Worm (Caenorhabditis elegans) whole organism, L1 larva: ENCODE results near the gene glb-25.

Experiments
- C04F5.9 ChIP-seq: sonication (generic microtip); optimal IDR thresholded peaks from 2 replicates; lab custom pipeline; 2016; ENCODE audit warnings: missing genetic modification characterization, missing compliant biosample characterization
- C16A3.4 ChIP-seq: fragments of 150-350 bp; optimal IDR thresholded peaks from 2 replicates; lab custom pipeline; 2014; ENCODE audit warnings: missing biosample characterization, missing genetic modification characterization
- C34B4.2 ChIP-seq: sonication (generic microtip); optimal IDR thresholded peaks from 2 replicates; lab custom pipeline; 2017; ENCODE audit warnings: mild to moderate bottlenecking, missing genetic modification characterization, missing compliant biosample characterization
- F16B12.6 ChIP-seq: fragments of 150-350 bp; optimal IDR thresholded peaks from 2 replicates; lab custom pipeline; 2014; ENCODE audit warnings: missing biosample characterization, missing genetic modification characterization
- Y116A8C.19 ChIP-seq: sonication (generic microtip); optimal IDR thresholded peaks from 2 replicates; lab custom pipeline; 2016; ENCODE audit warnings: missing compliant biosample characterization, missing genetic modification characterization, borderline replicate concordance
- blmp-1 ChIP-seq: fragments of 150-350 bp; optimal IDR thresholded peaks from 2 replicates; lab custom pipeline; 2014; ENCODE audit warnings: missing biosample characterization, missing genetic modification characterization
- ceh-8 ChIP-seq: fragments of 200-800 bp; sonication (Bioruptor generic); optimal IDR thresholded peaks from 2 replicates; lab custom pipeline; 2018; ENCODE audit warnings: mild to moderate bottlenecking, missing genetic modification characterization, moderate library complexity, missing compliant biosample characterization
- ceh-82 ChIP-seq, 3 experiments: fragments of 150-350 bp in 1 of 3; sonication (generic microtip) in 2 of 3; optimal IDR thresholded peaks; 2 replicates each; lab custom pipeline; 2014 to 2017; ENCODE audit warnings: missing biosample characterization in 3 of 3, missing genetic modification characterization in 3 of 3
- ces-1 ChIP-seq: fragments of 150-350 bp; optimal IDR thresholded peaks from 2 replicates; lab custom pipeline; 2014; ENCODE audit warnings: missing biosample characterization, missing genetic modification reagents, missing genetic modification characterization
- efl-1 ChIP-seq, 4 experiments: fragments of 150-350 bp; optimal IDR thresholded peaks in 3 of 4; peaks in 1 of 4; 1 replicate in 1 of 4; 2 replicates in 3 of 4; lab custom pipeline; 2014; ENCODE audit warnings: missing biosample characterization in 2 of 4, missing genetic modification characterization in 2 of 4, missing genetic modification reagents in 2 of 4
- egl-13 ChIP-seq: sonication (generic microtip); optimal IDR thresholded peaks from 2 replicates; lab custom pipeline; 2016; ENCODE audit warnings: missing genotype, missing genetic modification reagents, missing genetic modification characterization, missing compliant biosample characterization
- elt-2 ChIP-seq: sonication (generic microtip); optimal IDR thresholded peaks from 2 replicates; lab custom pipeline; 2016; ENCODE audit warnings: missing genetic modification characterization, mild to moderate bottlenecking, inconsistent platforms, missing compliant biosample characterization, missing genetic modification reagents
- ets-5 ChIP-seq: fragments of 200-800 bp; sonication (Bioruptor generic); IDR thresholded peaks from 2 replicates; pipeline ENCODE4 v1.3.6; 2022; ENCODE audit warnings: missing genetic modification characterization, missing compliant biosample characterization
- fkh-10 ChIP-seq: sonication (generic microtip); optimal IDR thresholded peaks from 2 replicates; lab custom pipeline; 2017; ENCODE audit warnings: missing biosample characterization, missing genetic modification reagents, missing genetic modification characterization
- fkh-8 ChIP-seq: sonication (generic microtip); optimal IDR thresholded peaks from 2 replicates; lab custom pipeline; 2016; ENCODE audit warnings: mild to moderate bottlenecking, missing genetic modification characterization, missing compliant biosample characterization
- hlh-17 ChIP-seq: fragments of 200-800 bp; sonication (Bioruptor generic); optimal IDR thresholded peaks from 2 replicates; lab custom pipeline; 2018; ENCODE audit warnings: missing genetic modification characterization, mild to moderate bottlenecking, missing compliant biosample characterization, moderate library complexity, borderline replicate concordance
- hpl-2 ChIP-seq: fragments of 150-350 bp; optimal IDR thresholded peaks from 2 replicates; lab custom pipeline; 2014; ENCODE audit warnings: missing biosample characterization, missing genetic modification reagents, missing genetic modification characterization
- irx-1 ChIP-seq: sonication (generic microtip); optimal IDR thresholded peaks from 2 replicates; lab custom pipeline; 2016; ENCODE audit warnings: missing genetic modification characterization, missing compliant biosample characterization
- isw-1 ChIP-seq: fragments of 200-800 bp; sonication (Bioruptor generic); IDR thresholded peaks from 2 replicates; pipeline ENCODE4 v1.3.6; 2022; ENCODE audit warnings: missing genetic modification characterization, missing compliant biosample characterization
- lin-14 ChIP-seq: fragments of 200-800 bp; sonication (Bioruptor generic); optimal IDR thresholded peaks from 2 replicates; lab custom pipeline; 2018; ENCODE audit warnings: mild to moderate bottlenecking, missing genetic modification characterization, moderate library complexity, missing compliant biosample characterization
- lin-35 ChIP-seq, 2 experiments: fragments of 150-350 bp; optimal IDR thresholded peaks; 2 replicates each; lab custom pipeline; 2014; ENCODE audit warnings: missing biosample characterization in 2 of 2, missing genetic modification characterization in 2 of 2, missing genetic modification reagents in 2 of 2
- lin-39 ChIP-seq: fragments of 150-350 bp; optimal IDR thresholded peaks from 2 replicates; lab custom pipeline; 2014; ENCODE audit warnings: missing biosample characterization, missing genetic modification reagents, missing genetic modification characterization
- lsy-2 ChIP-seq, 2 experiments: fragments of 150-350 bp; optimal IDR thresholded peaks; 2 replicates each; lab custom pipeline; 2014; ENCODE audit warnings: missing biosample characterization in 2 of 2, missing genetic modification characterization in 2 of 2
- mab-9 ChIP-seq: fragments of 200-800 bp; sonication (Bioruptor generic); IDR thresholded peaks from 2 replicates; pipeline ENCODE4 v1.3.6; 2022; ENCODE audit warnings: missing genetic modification reagents, missing genetic modification characterization, missing compliant biosample characterization
- mdl-1 ChIP-seq, 2 experiments: fragments of 150-350 bp; optimal IDR thresholded peaks; 2 replicates each; lab custom pipeline; 2014 to 2017; ENCODE audit warnings: missing biosample characterization in 2 of 2, missing genetic modification characterization in 2 of 2, inconsistent platforms in 1 of 2
- mef-2 ChIP-seq: fragments of 150-350 bp; optimal IDR thresholded peaks from 2 replicates; lab custom pipeline; 2014; ENCODE audit warnings: missing biosample characterization, missing genetic modification characterization
- nhr-19 ChIP-seq: fragments of 200-800 bp; sonication (Bioruptor generic); conservative IDR thresholded peaks from 2 replicates; pipeline ENCODE4 v1.3.6; 2022; ENCODE audit warnings: missing genetic modification characterization, missing compliant biosample characterization
- nhr-47 ChIP-seq: sonication (generic microtip); optimal IDR thresholded peaks from 2 replicates; lab custom pipeline; 2016; ENCODE audit warnings: mild to moderate bottlenecking, missing genetic modification characterization, moderate library complexity, missing compliant biosample characterization
- nhr-71 ChIP-seq: sonication (generic microtip); optimal IDR thresholded peaks from 2 replicates; lab custom pipeline; 2016; ENCODE audit warnings: mild to moderate bottlenecking, missing genetic modification characterization, moderate library complexity, missing compliant biosample characterization
- nhr-77 ChIP-seq: fragments of 150-350 bp; optimal IDR thresholded peaks from 2 replicates; lab custom pipeline; 2014; ENCODE audit warnings: missing biosample characterization, missing genetic modification characterization
- nhr-85 ChIP-seq: sonication (generic microtip); peaks from one replicate; lab custom pipeline; 2016; ENCODE audit warnings: missing genetic modification characterization, inconsistent platforms, missing compliant biosample characterization
- nhr-90 ChIP-seq: sonication (generic microtip); optimal IDR thresholded peaks from 2 replicates; lab custom pipeline; 2016; ENCODE audit warnings: mild to moderate bottlenecking, missing genetic modification characterization, missing compliant biosample characterization; ENCODE audit not compliant: poor library complexity
- pax-3 ChIP-seq: fragments of 200-800 bp; sonication (Bioruptor generic); optimal IDR thresholded peaks from 2 replicates; lab custom pipeline; 2018; ENCODE audit warnings: mild to moderate bottlenecking, missing genetic modification characterization, moderate library complexity, missing compliant biosample characterization
- pqm-1 ChIP-seq: sonication (generic microtip); optimal IDR thresholded peaks from 3 replicates; lab custom pipeline; 2017; ENCODE audit warnings: missing biosample characterization, missing genetic modification characterization
- skn-1 ChIP-seq: fragments of 150-350 bp; optimal IDR thresholded peaks from 2 replicates; lab custom pipeline; 2014; ENCODE audit warnings: missing biosample characterization, missing genetic modification characterization
- snu-23 ChIP-seq: sonication (generic microtip); optimal IDR thresholded peaks from 2 replicates; lab custom pipeline; 2016; ENCODE audit warnings: missing genetic modification characterization, missing compliant biosample characterization
- swsn-7 ChIP-seq: sonication (generic microtip); optimal IDR thresholded peaks from 2 replicates; lab custom pipeline; 2016; ENCODE audit warnings: missing genetic modification characterization, missing compliant biosample characterization
- tbx-2 ChIP-seq: sonication (generic microtip); optimal IDR thresholded peaks from 2 replicates; lab custom pipeline; 2016; ENCODE audit warnings: missing genetic modification characterization, missing compliant biosample characterization
- tlp-1 ChIP-seq: fragments of 150-350 bp; optimal IDR thresholded peaks from 2 replicates; lab custom pipeline; 2014; ENCODE audit warnings: missing biosample characterization, missing genetic modification characterization
- unc-86 ChIP-seq: sonication (generic microtip); optimal IDR thresholded peaks from 2 replicates; lab custom pipeline; 2016; ENCODE audit warnings: missing genetic modification characterization, missing compliant biosample characterization
- vab-15 ChIP-seq: sonication (generic microtip); optimal IDR thresholded peaks from 2 replicates; lab custom pipeline; 2017; ENCODE audit warnings: missing genotype, mild to moderate bottlenecking, missing genetic modification characterization, missing compliant biosample characterization
- xbp-1 ChIP-seq: sonication (generic microtip); optimal IDR thresholded peaks from 2 replicates; lab custom pipeline; 2016; ENCODE audit warnings: missing genetic modification characterization, missing compliant biosample characterization

Gene glb-25

DNA sequence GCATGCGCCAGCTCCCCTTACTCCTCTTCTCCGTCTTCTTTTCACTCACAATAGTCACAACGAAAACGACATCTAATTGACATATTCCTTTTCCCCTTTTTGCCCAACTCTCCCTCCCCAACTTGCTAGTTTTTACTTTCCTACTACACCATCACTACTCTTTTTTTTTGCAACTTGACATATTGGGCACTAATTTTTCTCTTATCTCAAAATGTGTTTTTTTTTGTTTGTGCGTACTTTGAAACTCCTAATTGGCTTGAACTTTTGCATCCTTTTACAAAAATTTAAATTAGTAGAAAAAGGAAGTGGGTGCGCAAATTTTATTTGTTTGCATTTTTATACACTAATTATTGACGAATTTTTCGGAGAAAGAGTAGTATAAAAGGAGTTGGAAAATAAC is 2.6 kb upstream of the glb-25 start:
- no peak for TF ChIP-seq elt-2 (tag; lab: Kevin White, UChicago)
- peak; percentile 45 for TF ChIP-seq tbx-2
- no peak for TF ChIP-seq C16A3.4 (tag; lab: Kevin White, UChicago)
- TF ChIP-seq nhr-47 (tag; lab: Kevin White, UChicago) = peak; percentile 5
- TF ChIP-seq ceh-8 (GFP tag; lab: Kevin White, UChicago) = peak; percentile 73
- TF ChIP-seq nhr-19 (GFP tag; lab: Robert Waterston, UW) = 0 out of 2 replicates have a peak, but pooled peaks have one; percentile 7
- peak; percentile 86 for TF ChIP-seq lin-14 (GFP tag; lab: Kevin White, UChicago)
- TF ChIP-seq nhr-71 (tag; lab: Kevin White, UChicago) = no peak
- TF ChIP-seq mab-9 (GFP tag; lab: Robert Waterston, UW) = no peak
- no peak for TF ChIP-seq ets-5

DNA sequence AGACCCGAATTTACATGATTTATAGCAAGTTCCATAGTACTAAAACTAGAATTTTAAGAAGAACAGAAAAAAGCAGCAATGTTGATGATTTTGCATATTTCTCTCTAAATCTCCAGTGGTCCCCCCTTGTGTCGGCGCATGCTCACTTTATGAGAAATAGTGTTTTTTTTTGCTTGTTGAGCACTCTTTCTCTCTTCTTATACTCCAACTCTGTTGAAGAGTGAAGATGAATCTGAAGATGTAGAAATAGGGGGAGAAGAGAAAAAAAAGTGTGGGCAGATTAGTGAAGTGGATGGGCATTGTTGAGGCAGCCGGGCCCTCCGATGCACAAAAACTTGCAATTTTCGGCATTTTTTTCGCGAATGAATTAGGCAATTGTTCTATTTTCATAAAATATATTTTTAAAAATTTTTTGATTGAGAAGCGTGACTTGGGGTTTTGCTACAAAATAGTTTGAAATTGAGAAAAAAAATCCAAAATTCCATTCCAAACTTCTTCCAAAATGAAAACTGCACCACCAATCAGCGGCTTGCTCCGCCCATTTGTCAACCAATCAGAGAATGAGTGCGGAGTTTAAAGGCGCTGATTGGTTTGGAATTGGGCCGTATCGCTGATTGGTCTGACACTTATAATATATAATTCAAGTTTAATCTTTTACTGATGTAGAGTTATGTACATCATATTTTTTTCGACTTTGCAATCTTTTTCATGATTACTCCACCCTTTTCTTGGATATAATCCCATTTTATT is 2.6 kb downstream of the glb-25 start:
- TF ChIP-seq mef-2 = no peak
- TF ChIP-seq nhr-85 (tag; lab: Kevin White, UChicago) = no peak
- peak; percentile 87 for TF ChIP-seq lin-14 (GFP tag; lab: Kevin White, UChicago)
- TF ChIP-seq ceh-82 (tag; optimal IDR thresholded peaks at IDR 0.05; lab: Kevin White, UChicago) = peak in 1 of 3 experiments; percentile 5
- no peak for TF ChIP-seq nhr-19 (GFP tag; lab: Robert Waterston, UW)
- TF ChIP-seq blmp-1 = no peak
- TF ChIP-seq ceh-8 (GFP tag; lab: Kevin White, UChicago) = no peak
- no peak for TF ChIP-seq irx-1 (tag; lab: Kevin White, UChicago)
- no peak for TF ChIP-seq fkh-8
- no peak for TF ChIP-seq hpl-2 (GFP tag; lab: Kevin White, UChicago)
- TF ChIP-seq isw-1 = no peak

DNA sequence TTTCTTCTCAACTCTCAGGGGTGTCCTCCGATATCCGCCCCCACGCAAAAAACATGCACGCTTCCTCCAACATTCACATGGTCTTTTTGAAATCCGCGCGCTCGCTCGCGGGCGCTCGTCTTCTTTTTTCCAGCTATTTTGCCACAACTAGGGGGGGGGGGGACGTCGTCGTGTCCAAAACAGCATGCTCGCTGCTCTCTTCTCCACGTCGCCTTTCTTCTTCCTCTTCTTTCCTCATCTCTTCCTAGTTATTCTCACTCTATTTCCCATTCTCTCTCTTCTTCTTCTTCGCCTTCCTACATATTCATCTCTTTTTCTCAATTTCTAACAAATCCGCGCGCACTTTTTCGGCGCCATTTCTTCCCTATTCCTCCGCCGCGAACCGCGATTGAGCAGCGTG is 5.4 kb downstream of the glb-25 start:
- TF ChIP-seq nhr-90 (tag; lab: Kevin White, UChicago) = no peak
- peak in 1 of 2 experiments; percentile 1 for TF ChIP-seq mdl-1 (tag; optimal IDR thresholded peaks at IDR 0.05; lab: Kevin White, UChicago)
- peak; percentile 56 for TF ChIP-seq unc-86 (tag; lab: Kevin White, UChicago)
- no peak for TF ChIP-seq Y116A8C.19 (tag; lab: Kevin White, UChicago)
- no peak for TF ChIP-seq skn-1
- TF ChIP-seq efl-1 (optimal IDR thresholded peaks at IDR 0.05; lab: Kevin White, UChicago) = peak in 1 of 2 experiments; percentile 20
- no peak for TF ChIP-seq efl-1 (GFP tag; optimal IDR thresholded peaks at IDR 0.05 in 1 of 2; lab: Kevin White, UChicago)
- no peak for TF ChIP-seq nhr-77
- TF ChIP-seq pax-3 (tag; lab: Kevin White, UChicago) = peak; percentile 46
- no peak for TF ChIP-seq mab-9 (GFP tag; lab: Robert Waterston, UW)
- TF ChIP-seq irx-1 (tag; lab: Kevin White, UChicago) = peak; percentile 25
- TF ChIP-seq C34B4.2 (tag; lab: Kevin White, UChicago) = no peak
- peak; percentile 75 for TF ChIP-seq egl-13 (tag; lab: Kevin White, UChicago)
- no peak for TF ChIP-seq pqm-1 (tag; lab: Kevin White, UChicago)
- TF ChIP-seq C16A3.4 (tag; lab: Kevin White, UChicago) = no peak
- no peak for TF ChIP-seq blmp-1
- TF ChIP-seq xbp-1 (tag; lab: Kevin White, UChicago) = peak; percentile 36
- peak; percentile 27 for TF ChIP-seq tbx-2
- TF ChIP-seq lsy-2 (tag; optimal IDR thresholded peaks at IDR 0.05; lab: Kevin White, UChicago) = peak in 1 of 2 experiments; percentile 9
- peak; percentile 91 for TF ChIP-seq fkh-8
- peak; percentile 98 for TF ChIP-seq lin-14 (GFP tag; lab: Kevin White, UChicago)
- peak; percentile 52 for TF ChIP-seq nhr-47 (tag; lab: Kevin White, UChicago)
- TF ChIP-seq ces-1 (GFP tag; lab: Kevin White, UChicago) = no peak
- peak; percentile 58 for TF ChIP-seq nhr-71 (tag; lab: Kevin White, UChicago)
- peak; percentile 57 for TF ChIP-seq swsn-7 (tag; lab: Kevin White, UChicago)
- no peak for TF ChIP-seq lin-39 (tag; lab: Kevin White, UChicago)
- TF ChIP-seq tlp-1 = no peak
- no peak for TF ChIP-seq F16B12.6 (tag; lab: Kevin White, UChicago)
- TF ChIP-seq hlh-17 (GFP tag; lab: Kevin White, UChicago) = no peak
- peak; percentile 8; the same call in 1 of the 2 replicates for TF ChIP-seq isw-1
- TF ChIP-seq ceh-8 (GFP tag; lab: Kevin White, UChicago) = peak; percentile 35
- TF ChIP-seq ceh-82 (tag; optimal IDR thresholded peaks at IDR 0.05; lab: Kevin White, UChicago) = peak in 1 of 3 experiments; percentile 47
- TF ChIP-seq vab-15 = no peak
- peak; percentile 27 for TF ChIP-seq snu-23
- peak in 1 of 2 experiments; percentile 24 for TF ChIP-seq lin-35 (GFP tag; optimal IDR thresholded peaks at IDR 0.05; lab: Kevin White, UChicago)
- TF ChIP-seq fkh-10 (GFP tag; lab: Kevin White, UChicago) = peak; percentile 57
- TF ChIP-seq C04F5.9 (tag; lab: Kevin White, UChicago) = no peak
